Worm (Caenorhabditis elegans) whole organism, young adult: ENCODE measurements around the gene F53A9.8.

Experiments
- bed-1 ChIP-seq: fragments of 200-800 bp; sonication (Bioruptor generic); IDR thresholded peaks from 2 replicates; pipeline ENCODE4 v1.3.6; 2022; ENCODE audit warnings: missing genetic modification reagents, missing genetic modification characterization, missing compliant biosample characterization
- bed-2 ChIP-seq: fragments of 200-800 bp; sonication (Bioruptor generic); IDR thresholded peaks from 2 replicates; pipeline ENCODE4 v1.3.6; 2022; ENCODE audit warnings: missing genetic modification reagents, missing genetic modification characterization, missing compliant biosample characterization
- ceh-27 ChIP-seq: fragments of 200-800 bp; sonication (Bioruptor generic); optimal IDR thresholded peaks from 2 replicates; lab custom pipeline; 2018; ENCODE audit warnings: mild to moderate bottlenecking, missing genetic modification characterization, moderate library complexity, missing compliant biosample characterization
- ceh-58 ChIP-seq: fragments of 200-800 bp; sonication (Bioruptor generic); IDR thresholded peaks from 2 replicates; pipeline ENCODE4 v1.3.6; 2022; ENCODE audit warnings: missing genetic modification characterization, missing compliant biosample characterization
- madf-6 ChIP-seq: fragments of 200-800 bp; sonication (Bioruptor generic); IDR thresholded peaks from 2 replicates; pipeline ENCODE4 v1.3.6; 2022; ENCODE audit warnings: missing genetic modification reagents, missing genetic modification characterization, missing compliant biosample characterization
- rcor-1 ChIP-seq: fragments of 200-800 bp; sonication (Bioruptor generic); IDR thresholded peaks from 2 replicates; pipeline ENCODE4 v1.3.6; 2022; ENCODE audit warnings: missing genetic modification reagents, missing genetic modification characterization, missing compliant biosample characterization

- TF ChIP-seq ceh-58 (GFP tag; lab: Robert Waterston, UW) (no peak), ceh-27 (GFP tag; lab: Kevin White, UChicago) (no peak), bed-2 (GFP tag; lab: Robert Waterston, UW) (no peak), rcor-1 (GFP tag; lab: Robert Waterston, UW) (no peak), madf-6 (no peak), bed-1 (GFP tag; lab: Robert Waterston, UW) (no peak)
Observed at ce11 chrX:8708053-8708452, 10.7 kb downstream of the F53A9.8 start, which contains the start of gene F53A9.3.
